Worm (Caenorhabditis elegans) whole organism, young adult: ENCODE data around the gene cyp-13B2.
A peak's percentile ranks its signal among the peaks of the same experiment; 100 is the strongest.

ENCODE experiments used
- D2030.7 ChIP-seq: fragments of 200-800 bp; sonication (Bioruptor generic); IDR thresholded peaks from 2 replicates; pipeline ENCODE4 v1.3.6; 2022; ENCODE audit warnings: missing genetic modification reagents, missing genetic modification characterization, missing compliant biosample characterization
- F23B12.7 ChIP-seq: sonication (generic microtip); optimal IDR thresholded peaks from 2 replicates; lab custom pipeline; 2017; ENCODE audit warnings: missing genetic modification characterization, mild to moderate bottlenecking, missing compliant biosample characterization, antibody characterized with exemption, moderate library complexity; ENCODE audit not compliant: insufficient read depth
- F52B5.7 ChIP-seq: sonication (generic microtip); optimal IDR thresholded peaks from 2 replicates; lab custom pipeline; 2016; ENCODE audit warnings: mild to moderate bottlenecking, missing genetic modification characterization, missing compliant biosample characterization
- F57C9.4 ChIP-seq: sonication (generic microtip); optimal IDR thresholded peaks from 2 replicates; lab custom pipeline; 2017; ENCODE audit warnings: mild to moderate bottlenecking, missing genetic modification characterization, missing compliant biosample characterization
- K11D2.4 ChIP-seq: fragments of 200-800 bp; sonication (Bioruptor generic); IDR thresholded peaks from 2 replicates; pipeline ENCODE4 v1.3.6; 2022; ENCODE audit warnings: missing genetic modification reagents, missing genetic modification characterization, missing compliant biosample characterization
- Y53G8AR.9 ChIP-seq: fragments of 200-800 bp; sonication (Bioruptor generic); conservative IDR thresholded peaks from 2 replicates; pipeline ENCODE4 v1.3.6; 2022; ENCODE audit warnings: missing genetic modification reagents, missing genetic modification characterization, missing compliant biosample characterization
- akir-1 ChIP-seq: fragments of 200-800 bp; sonication (Bioruptor generic); optimal IDR thresholded peaks from 2 replicates; lab custom pipeline; 2018; ENCODE audit warnings: mild to moderate bottlenecking, missing genetic modification characterization, moderate library complexity, missing compliant biosample characterization
- aptf-2 ChIP-seq: fragments of 200-800 bp; sonication (Bioruptor generic); conservative IDR thresholded peaks from 2 replicates; pipeline ENCODE4 v1.3.6; 2022; ENCODE audit warnings: missing genetic modification reagents, missing genetic modification characterization, missing compliant biosample characterization
- attf-3 ChIP-seq: fragments of 200-800 bp; sonication (Bioruptor generic); conservative IDR thresholded peaks from 2 replicates; pipeline ENCODE4 v1.3.6; 2022; ENCODE audit warnings: missing genetic modification reagents, missing genetic modification characterization, missing compliant biosample characterization
- ccch-3 ChIP-seq: fragments of 200-800 bp; sonication (Bioruptor generic); optimal IDR thresholded peaks from 2 replicates; lab custom pipeline; 2018; ENCODE audit warnings: mild to moderate bottlenecking, missing genetic modification characterization, missing compliant biosample characterization
- cebp-1 ChIP-seq, 2 experiments: fragments of 200-800 bp in 1 of 2; sonication (Bioruptor generic) in 1 of 2; sonication (generic microtip) in 1 of 2; IDR thresholded peaks in 1 of 2; optimal IDR thresholded peaks in 1 of 2; 2 replicates each; pipeline versions ENCODE4 v1.3.6 to Lab custom; 2017 to 2022; ENCODE audit warnings: missing compliant biosample characterization in 2 of 2, missing genetic modification characterization in 2 of 2, mild to moderate bottlenecking in 1 of 2, missing genetic modification reagents in 1 of 2, moderate library complexity in 1 of 2
- ceh-100 ChIP-seq: fragments of 200-800 bp; sonication (Bioruptor generic); IDR thresholded peaks from 2 replicates; pipeline ENCODE4 v1.3.6; 2022; ENCODE audit warnings: missing genetic modification reagents, missing genetic modification characterization, missing compliant biosample characterization
- ceh-58 ChIP-seq: fragments of 200-800 bp; sonication (Bioruptor generic); IDR thresholded peaks from 2 replicates; pipeline ENCODE4 v1.3.6; 2022; ENCODE audit warnings: missing genetic modification characterization, missing compliant biosample characterization
- ceh-91 ChIP-seq: fragments of 200-800 bp; sonication (Bioruptor generic); IDR thresholded peaks from 2 replicates; pipeline ENCODE4 v1.3.6; 2022; ENCODE audit warnings: missing genetic modification reagents, missing genetic modification characterization, missing compliant biosample characterization
- dox-1 ChIP-seq: fragments of 200-800 bp; sonication (Bioruptor generic); IDR thresholded peaks from 2 replicates; pipeline ENCODE4 v1.3.6; 2022; ENCODE audit warnings: missing genetic modification reagents, missing genetic modification characterization, missing compliant biosample characterization
- egl-18 ChIP-seq: fragments of 200-800 bp; sonication (Bioruptor generic); IDR thresholded peaks from 2 replicates; pipeline ENCODE4 v1.3.6; 2022; ENCODE audit warnings: missing genetic modification reagents, missing genetic modification characterization, missing compliant biosample characterization
- egl-44 ChIP-seq: fragments of 200-800 bp; sonication (Bioruptor generic); IDR thresholded peaks from 2 replicates; pipeline ENCODE4 v1.3.6; 2022; ENCODE audit warnings: missing genetic modification reagents, missing genetic modification characterization, missing compliant biosample characterization
- egrh-3 ChIP-seq: fragments of 200-800 bp; sonication (Bioruptor generic); IDR thresholded peaks from 2 replicates; pipeline ENCODE4 v1.3.6; 2022; ENCODE audit warnings: missing genetic modification reagents, missing genetic modification characterization, missing compliant biosample characterization
- ekl-4 ChIP-seq: fragments of 200-800 bp; sonication (Bioruptor generic); IDR thresholded peaks from 2 replicates; pipeline ENCODE4 v1.3.6; 2022; ENCODE audit warnings: missing genetic modification reagents, missing genetic modification characterization, missing compliant biosample characterization
- ets-4 ChIP-seq: fragments of 200-800 bp; sonication (Bioruptor generic); optimal IDR thresholded peaks from 2 replicates; lab custom pipeline; 2018; ENCODE audit warnings: mild to moderate bottlenecking, missing genetic modification characterization, missing compliant biosample characterization
- fkh-3 ChIP-seq: sonication (generic microtip); optimal IDR thresholded peaks from 2 replicates; lab custom pipeline; 2016; ENCODE audit warnings: mild to moderate bottlenecking, missing genetic modification characterization, missing compliant biosample characterization
- him-1 ChIP-seq: sonication (generic microtip); optimal IDR thresholded peaks from 2 replicates; lab custom pipeline; 2016; ENCODE audit warnings: missing genotype, missing genetic modification reagents, missing genetic modification characterization, missing compliant biosample characterization
- hsf-1 ChIP-seq: fragments of 200-800 bp; sonication (Bioruptor generic); IDR thresholded peaks from 2 replicates; pipeline ENCODE4 v1.3.6; 2022; ENCODE audit warnings: missing genetic modification reagents, missing genetic modification characterization, missing compliant biosample characterization
- lin-35 ChIP-seq, 3 experiments: fragments of 150-350 bp in 2 of 3; sonication (generic microtip) in 1 of 3; optimal IDR thresholded peaks; 2 replicates each; lab custom pipeline; 2014 to 2018; ENCODE audit warnings: missing biosample characterization in 3 of 3, missing genetic modification characterization in 3 of 3, missing genetic modification reagents in 3 of 3
- lir-1 ChIP-seq: fragments of 200-800 bp; sonication (Bioruptor generic); conservative IDR thresholded peaks from 2 replicates; pipeline ENCODE4 v1.3.6; 2022; ENCODE audit warnings: missing genetic modification reagents, missing genetic modification characterization, missing compliant biosample characterization
- lsl-1 ChIP-seq: fragments of 200-800 bp; sonication (Bioruptor generic); optimal IDR thresholded peaks from 2 replicates; lab custom pipeline; 2018; ENCODE audit warnings: mild to moderate bottlenecking, missing genetic modification characterization, moderate library complexity, missing compliant biosample characterization
- madf-8 ChIP-seq: fragments of 200-800 bp; sonication (Bioruptor generic); conservative IDR thresholded peaks from 2 replicates; pipeline ENCODE4 v1.3.6; 2022; ENCODE audit warnings: missing genetic modification reagents, missing genetic modification characterization, missing compliant biosample characterization
- nhr-120 ChIP-seq: fragments of 200-800 bp; sonication (Bioruptor generic); IDR thresholded peaks from 2 replicates; pipeline ENCODE4 v1.3.6; 2022; ENCODE audit warnings: missing genetic modification characterization, missing compliant biosample characterization
- nhr-80 ChIP-seq: sonication (generic microtip); optimal IDR thresholded peaks from 2 replicates; lab custom pipeline; 2016; ENCODE audit warnings: missing genetic modification characterization, missing compliant biosample characterization
- pha-4 ChIP-seq: fragments of 150-350 bp; sonication (generic microtip); optimal IDR thresholded peaks from 2 replicates; lab custom pipeline; 2014; ENCODE audit warnings: missing biosample characterization, missing genetic modification reagents, missing genetic modification characterization
- repo-1 ChIP-seq: sonication (generic microtip); optimal IDR thresholded peaks from 2 replicates; lab custom pipeline; 2017; ENCODE audit warnings: mild to moderate bottlenecking, missing genetic modification characterization, missing compliant biosample characterization
- rpc-1 ChIP-seq, 2 experiments: fragments of 150-350 bp in 1 of 2; sonication (generic microtip) in 1 of 2; optimal IDR thresholded peaks; 2 replicates each; lab custom pipeline; 2014 to 2018; ENCODE audit warnings: missing biosample characterization in 1 of 2, missing genetic modification characterization in 1 of 2, missing genetic modification reagents in 1 of 2, missing genotype in 1 of 2
- snpc-4 ChIP-seq, 5 experiments: fragments of 150-350 bp in 1 of 5; sonication (generic microtip) in 4 of 5; optimal IDR thresholded peaks; 2 replicates each; lab custom pipeline; 2014 to 2018; ENCODE audit warnings: missing genetic modification characterization in 5 of 5, missing biosample characterization in 3 of 5, antibody characterized with exemption in 2 of 5, mild to moderate bottlenecking in 2 of 5, missing compliant biosample characterization in 2 of 5, missing genotype in 2 of 5, moderate library complexity in 2 of 5, missing genetic modification reagents in 1 of 5
- tbp1 ChIP-seq: fragments of 200-800 bp; sonication (Bioruptor generic); optimal IDR thresholded peaks from 2 replicates; lab custom pipeline; 2018; ENCODE audit warnings: mild to moderate bottlenecking, missing genetic modification characterization, missing compliant biosample characterization
- ztf-22 ChIP-seq: fragments of 200-800 bp; sonication (Bioruptor generic); optimal IDR thresholded peaks from 2 replicates; lab custom pipeline; 2018; ENCODE audit warnings: mild to moderate bottlenecking, missing genetic modification characterization, moderate library complexity, missing compliant biosample characterization
- ztf-26 ChIP-seq: sonication (generic microtip); optimal IDR thresholded peaks from 2 replicates; lab custom pipeline; 2017; ENCODE audit warnings: missing genetic modification characterization, missing compliant biosample characterization
- ztf-3 ChIP-seq: fragments of 200-800 bp; sonication (Bioruptor generic); optimal IDR thresholded peaks from 2 replicates; lab custom pipeline; 2018; ENCODE audit warnings: mild to moderate bottlenecking, missing genetic modification characterization, missing compliant biosample characterization

The cyp-13B2 gene

DNA sequence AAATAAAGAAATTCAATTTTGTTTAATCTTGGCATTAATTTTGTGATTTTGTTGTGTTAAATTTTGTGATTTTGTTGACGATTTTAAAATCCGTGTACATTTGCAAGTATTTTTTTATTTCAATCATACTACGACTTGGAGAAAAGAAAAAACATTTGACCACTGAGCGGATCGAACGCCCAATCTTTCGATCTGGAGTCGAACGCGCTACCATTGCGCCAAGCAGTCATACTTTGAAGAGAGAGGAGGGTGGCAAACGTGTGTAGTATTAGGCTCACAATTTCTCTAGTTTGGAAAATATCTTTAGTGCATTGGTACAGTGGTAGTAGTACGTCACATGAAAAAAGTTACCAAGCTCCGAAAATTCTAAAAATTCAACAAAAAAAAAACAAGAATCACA, 3.4 kb downstream of the cyp-13B2 start (continued):
- TF ChIP-seq hsf-1 (GFP tag; lab: Robert Waterston, UW) = no peak
- no peak for TF ChIP-seq F57C9.4 (tag; lab: Kevin White, UChicago)
- no peak for TF ChIP-seq ceh-100 (GFP tag; lab: Robert Waterston, UW)
- TF ChIP-seq rpc-1 (optimal IDR thresholded peaks at IDR 0.05; lab: Kevin White, UChicago) = peak; percentile 91
- TF ChIP-seq rpc-1 (tag; optimal IDR thresholded peaks at IDR 0.05; lab: Kevin White, UChicago) = peak; percentile 96
- no peak for TF ChIP-seq ets-4 (GFP tag; lab: Kevin White, UChicago)
- no peak for TF ChIP-seq attf-3 (GFP tag; lab: Robert Waterston, UW)
- no peak for TF ChIP-seq akir-1 (GFP tag; lab: Kevin White, UChicago)
- TF ChIP-seq Y53G8AR.9 = no peak
- no peak for TF ChIP-seq pha-4
- no peak for TF ChIP-seq egl-18 (GFP tag; lab: Robert Waterston, UW)
- TF ChIP-seq repo-1 = no peak
- no peak for TF ChIP-seq F52B5.7 (tag; lab: Kevin White, UChicago)
- peak in 1 of 3 experiments; percentile 6 for TF ChIP-seq lin-35 (GFP tag; optimal IDR thresholded peaks at IDR 0.05; lab: Kevin White, UChicago)
- TF ChIP-seq nhr-120 (GFP tag; lab: Robert Waterston, UW) = no peak
- no peak for TF ChIP-seq ekl-4 (GFP tag; lab: Robert Waterston, UW)
- TF ChIP-seq ztf-22 = no peak
- no peak for TF ChIP-seq nhr-80 (tag; lab: Kevin White, UChicago)
- no peak for TF ChIP-seq ceh-58 (GFP tag; lab: Robert Waterston, UW)
- no peak for TF ChIP-seq fkh-3 (tag; lab: Kevin White, UChicago)
- TF ChIP-seq cebp-1 (GFP tag; IDR thresholded peaks at IDR 0.05; lab: Robert Waterston, UW) = no peak
- TF ChIP-seq cebp-1 (tag; optimal IDR thresholded peaks at IDR 0.05; lab: Kevin White, UChicago) = no peak
- TF ChIP-seq madf-8 (GFP tag; lab: Robert Waterston, UW) = no peak
- no peak for TF ChIP-seq ceh-91 (GFP tag; lab: Robert Waterston, UW)
- TF ChIP-seq ccch-3 (GFP tag; lab: Kevin White, UChicago) = no peak
- no peak for TF ChIP-seq ztf-26 (tag; lab: Kevin White, UChicago)
- TF ChIP-seq D2030.7 (GFP tag; lab: Robert Waterston, UW) = peak; percentile 47; the same call in 1 of the 2 replicates

DNA sequence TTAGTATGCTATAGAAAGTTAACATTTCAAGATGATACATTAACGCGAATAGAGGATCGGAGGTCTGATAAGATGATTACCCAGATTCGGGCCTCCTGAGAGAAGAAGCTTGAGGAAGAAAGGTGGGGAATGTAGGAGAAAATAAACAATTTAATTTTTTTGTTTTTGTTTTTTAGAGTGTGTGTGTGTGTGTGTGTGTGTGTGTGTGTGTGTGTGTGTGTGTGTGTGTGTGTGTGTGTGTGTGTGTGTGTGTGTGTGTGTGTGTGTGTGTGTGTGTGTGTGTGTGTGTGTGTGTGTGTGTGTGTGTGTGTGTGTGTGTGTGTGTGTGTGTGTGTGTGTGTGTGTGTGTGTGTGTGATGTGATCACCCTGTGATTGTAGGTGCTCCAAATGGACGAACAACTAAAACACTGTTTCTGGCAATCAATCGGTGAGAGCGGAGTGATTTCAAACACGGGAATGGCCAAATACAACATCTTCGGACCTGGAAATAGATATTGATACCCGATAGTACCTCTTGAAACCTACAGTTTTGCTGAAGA, 4.0 kb downstream of the cyp-13B2 start:
- TF ChIP-seq ztf-3 (GFP tag; lab: Kevin White, UChicago) (peak; percentile 15), akir-1 (GFP tag; lab: Kevin White, UChicago) (peak; percentile 54), lir-1 (peak; percentile 74; the same call in 1 of the 2 replicates), egrh-3 (GFP tag; lab: Robert Waterston, UW) (peak; percentile 52; the same call in 1 of the 2 replicates)
- TF ChIP-seq, all 124 proteins: peak for 4; not testable (repeated sequence) for 120

ce11 chrX:14231987-14232386, 6.6 kb downstream of the cyp-13B2 start:
- TF ChIP-seq dox-1 (GFP tag; lab: Robert Waterston, UW) = 0 out of 2 replicates have a peak, but pooled peaks have one; percentile 25
- no peak for TF ChIP-seq F57C9.4 (tag; lab: Kevin White, UChicago)
- TF ChIP-seq snpc-4 (GFP tag; optimal IDR thresholded peaks at IDR 0.05; lab: Kevin White, UChicago) = peak; percentile 45
- peak in 2 of 4 experiments; percentile 59 to 77 for TF ChIP-seq snpc-4 (tag; optimal IDR thresholded peaks at IDR 0.05; lab: Kevin White, UChicago)
- TF ChIP-seq, all 124 proteins: peak for 2

- TF ChIP-seq aptf-2 (GFP tag; lab: Robert Waterston, UW) (no peak), egl-44 (GFP tag; lab: Robert Waterston, UW) (no peak), K11D2.4 (GFP tag; lab: Robert Waterston, UW) (no peak), him-1 (no peak), lsl-1 (GFP tag; lab: Kevin White, UChicago) (no peak), F23B12.7 (tag; lab: Kevin White, UChicago) (no peak), tbp1 (GFP tag; lab: Kevin White, UChicago) (no peak)
These were observed 9.0 kb downstream of the cyp-13B2 start, which contains the start of gene srg-36 for ce11 chrX:14234366-14234765. TSS of gene srg-36 (minus strand) at chrX:14234466.
